Worm (Caenorhabditis elegans) whole organism, late embryonic: ENCODE measurements around the gene C10A4.3.

Experiments
- ama-1 ChIP-seq: fragments of 150-350 bp; optimal IDR thresholded peaks from 2 replicates; lab custom pipeline; 2014
- ceh-22 ChIP-seq: sonication (generic microtip); optimal IDR thresholded peaks from 2 replicates; lab custom pipeline; 2017; ENCODE audit warnings: missing biosample characterization, missing genetic modification characterization
- ceh-9 ChIP-seq: sonication (generic microtip); optimal IDR thresholded peaks from 2 replicates; lab custom pipeline; 2016; ENCODE audit warnings: mild to moderate bottlenecking, missing genetic modification characterization, inconsistent platforms, missing compliant biosample characterization
- fkh-10 ChIP-seq: fragments of 150-350 bp; optimal IDR thresholded peaks from 2 replicates; lab custom pipeline; 2014; ENCODE audit warnings: missing biosample characterization, missing genetic modification reagents, missing genetic modification characterization
- nfya-1 ChIP-seq: sonication (generic microtip); optimal IDR thresholded peaks from 2 replicates; lab custom pipeline; 2017; ENCODE audit warnings: missing genetic modification characterization, mild to moderate bottlenecking, missing compliant biosample characterization, antibody characterized with exemption, moderate library complexity
- nhr-11 ChIP-seq: fragments of 150-350 bp; optimal IDR thresholded peaks from 2 replicates; lab custom pipeline; 2014; ENCODE audit warnings: missing biosample characterization, missing genetic modification characterization
- npax-4 ChIP-seq: sonication (generic microtip); optimal IDR thresholded peaks from 2 replicates; lab custom pipeline; 2016; ENCODE audit warnings: missing genetic modification characterization, missing compliant biosample characterization
- pag-3 ChIP-seq: sonication (generic microtip); optimal IDR thresholded peaks from 2 replicates; lab custom pipeline; 2016; ENCODE audit warnings: missing compliant biosample characterization, missing genetic modification characterization, borderline replicate concordance
- pqm-1 ChIP-seq: sonication (generic microtip); optimal IDR thresholded peaks from 2 replicates; lab custom pipeline; 2016; ENCODE audit warnings: missing genetic modification characterization, missing compliant biosample characterization
- pros-1 ChIP-seq: fragments of 150-350 bp; optimal IDR thresholded peaks from 2 replicates; lab custom pipeline; 2014; ENCODE audit warnings: missing biosample characterization, missing genetic modification reagents, missing genetic modification characterization
- sox-4 ChIP-seq: sonication (generic microtip); optimal IDR thresholded peaks from 2 replicates; lab custom pipeline; 2017; ENCODE audit warnings: mild to moderate bottlenecking, missing genetic modification characterization, inconsistent platforms, missing compliant biosample characterization
- tbx-2 ChIP-seq: sonication (generic microtip); optimal IDR thresholded peaks from 2 replicates; lab custom pipeline; 2016; ENCODE audit warnings: missing genetic modification characterization, missing compliant biosample characterization
- zip-5 ChIP-seq: sonication (generic microtip); optimal IDR thresholded peaks from 2 replicates; lab custom pipeline; 2016; ENCODE audit warnings: missing genetic modification characterization, missing compliant biosample characterization

DNA sequence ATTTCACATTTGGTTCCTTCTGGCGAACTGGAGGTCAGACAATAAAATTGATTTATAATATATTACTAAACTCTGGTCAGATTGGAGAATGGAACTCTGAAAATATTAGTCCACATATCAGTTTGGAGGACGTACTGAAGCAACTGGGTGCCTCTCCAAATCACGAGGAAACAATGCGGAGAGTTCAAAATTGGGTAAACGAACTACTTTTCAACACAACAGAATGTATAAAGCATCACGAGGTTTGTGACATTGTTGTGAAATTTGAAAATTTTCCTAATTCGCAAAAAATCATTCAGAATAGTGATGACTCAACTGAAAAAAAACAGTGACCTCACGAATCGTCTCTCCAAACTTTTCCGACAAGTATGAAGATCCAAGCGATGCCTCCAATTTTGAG lies 12.3 kb upstream of the C10A4.3 start, which contains the start of gene gad-2:
- no peak for TF ChIP-seq zip-5 (tag; lab: Kevin White, UChicago)
- TF ChIP-seq sox-4: no peak
- TF ChIP-seq tbx-2 (tag; lab: Kevin White, UChicago): no peak
- TF ChIP-seq pqm-1: no peak
- TF ChIP-seq ceh-22: no peak
- no peak for TF ChIP-seq nhr-11 (tag; lab: Kevin White, UChicago)
- no peak for TF ChIP-seq fkh-10 (GFP tag; lab: Kevin White, UChicago)
- no peak for TF ChIP-seq npax-4 (tag; lab: Kevin White, UChicago)
- TF ChIP-seq nfya-1: no peak
- no peak for TF ChIP-seq pros-1
- no peak for TF ChIP-seq pag-3 (tag; lab: Kevin White, UChicago)
- TF ChIP-seq ama-1 (lab: Kevin White, UChicago): no peak
- TF ChIP-seq ceh-9 (tag; lab: Kevin White, UChicago): no peak
